Worm (Caenorhabditis elegans): ENCODE measurements around the gene C25E10.5.

DNA sequence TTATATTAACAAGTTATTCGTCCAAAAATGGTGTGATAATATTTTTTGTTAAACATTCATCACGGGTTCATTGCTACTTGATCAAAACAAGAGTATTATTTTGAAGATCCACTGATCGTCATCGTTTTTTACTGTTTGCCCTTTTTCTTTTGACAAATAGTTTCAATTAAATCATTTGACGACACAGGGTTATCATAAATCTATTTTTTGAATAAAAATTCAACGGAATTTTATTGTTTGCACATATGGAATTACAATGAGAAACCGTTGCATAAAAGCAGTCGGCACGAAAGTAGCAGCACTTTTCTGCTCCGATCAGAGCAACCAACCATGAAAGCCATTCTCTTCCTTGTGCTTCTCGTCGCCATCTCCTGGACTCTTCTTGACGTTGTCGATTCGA, 37.3 kb downstream of the C25E10.5 start, which contains the start of gene fip-2:
- TF ChIP-seq nhr-11 (tag; optimal IDR thresholded peaks at IDR 0.05) (no peak), zfp-2 (tag; optimal IDR thresholded peaks at IDR 0.05) (no peak), pha-4 (GFP tag; IDR thresholded peaks at IDR 0.05) (no peak), pha-4 (tag; optimal IDR thresholded peaks at IDR 0.05) (no peak), dve-1 (tag; optimal IDR thresholded peaks at IDR 0.05; ENCODE audit: insufficient read depth) (no peak), F49E8.2 (tag; optimal IDR thresholded peaks at IDR 0.05; ENCODE audit: borderline replicate concordance) (no peak), nhr-237 (tag; optimal IDR thresholded peaks at IDR 0.05) (no peak), snpc-4 (tag; optimal IDR thresholded peaks at IDR 0.05) (no peak), snpc-1.2 (GFP tag; IDR thresholded peaks at IDR 0.05) (no peak), unc-62 (GFP tag; optimal IDR thresholded peaks at IDR 0.05 in 1 of 2) (no peak), unc-62 (tag; optimal IDR thresholded peaks at IDR 0.05) (no peak), nhr-10 (tag; optimal IDR thresholded peaks at IDR 0.05) (no peak), ztf-11 (tag; optimal IDR thresholded peaks at IDR 0.05) (no peak), lsy-2 (tag; optimal IDR thresholded peaks at IDR 0.05) (no peak)
